Worm (Caenorhabditis elegans): ENCODE data around the gene str-64.

DNA sequence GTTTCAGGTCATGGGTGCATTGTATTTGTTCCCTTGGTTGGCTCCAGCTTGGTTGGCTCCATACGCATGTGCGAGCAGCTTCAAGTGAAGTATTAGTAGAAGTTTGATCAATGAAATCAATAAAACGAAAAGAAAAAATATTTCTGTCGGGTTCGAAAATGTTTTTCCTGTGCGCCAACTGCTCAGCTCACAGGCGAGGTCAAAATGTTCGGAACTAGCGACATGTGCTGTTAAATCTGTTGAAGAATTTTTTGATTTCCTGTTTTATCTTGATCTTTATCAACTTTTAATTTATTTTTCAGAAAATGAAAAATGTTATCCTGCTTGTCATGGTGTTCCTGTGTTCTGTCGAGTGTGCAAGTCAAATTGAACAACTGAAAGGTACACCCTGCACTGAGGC is 1.5 kb upstream of the str-64 start, which contains the start of gene T28A11.25:
- no peak for TF ChIP-seq dao-5 (tag; optimal IDR thresholded peaks at IDR 0.05)
- no peak for TF ChIP-seq him-1 (tag; optimal IDR thresholded peaks at IDR 0.05)
- no peak for TF ChIP-seq W03F9.2 (tag; optimal IDR thresholded peaks at IDR 0.05)
